Fruit fly (Drosophila melanogaster) whole organism, wandering third instar larva: ENCODE data around the gene Sbds.

Source experiments
- CG32264 ChIP-seq: fragments of 200-800 bp; sonication (Bioruptor generic); optimal IDR thresholded peaks from 2 replicates; lab custom pipeline; 2016; ENCODE audit warnings: missing biosample characterization, missing genetic modification characterization
- CG9705 ChIP-seq: fragments of 200-800 bp; sonication (Bioruptor generic); optimal IDR thresholded peaks from 2 replicates; lab custom pipeline; 2018; ENCODE audit warnings: missing biosample characterization, mild to moderate bottlenecking, missing genetic modification characterization
- CrebA ChIP-seq: fragments of 200-800 bp; sonication (Bioruptor generic); optimal IDR thresholded peaks from 2 replicates; lab custom pipeline; 2016; ENCODE audit warnings: missing biosample characterization, mild to moderate bottlenecking, missing genetic modification characterization, borderline replicate concordance
- Dfd ChIP-seq: fragments of >200 bp; optimal IDR thresholded peaks from 2 replicates; lab custom pipeline; 2017; ENCODE audit warnings: missing biosample characterization, missing genetic modification characterization
- Dif ChIP-seq: fragments of 200-275, 200-300 bp; sonication (Bioruptor generic); optimal IDR thresholded peaks from 2 replicates; lab custom pipeline; 2018; ENCODE audit warnings: missing biosample characterization, missing genetic modification characterization; ENCODE audit not compliant: partially characterized antibody
- HLH106 ChIP-seq: fragments of 200-800 bp; optimal IDR thresholded peaks from 3 replicates; lab custom pipeline; 2019; ENCODE audit warnings: missing biosample characterization, mild to moderate bottlenecking, missing genetic modification characterization, moderate library complexity
- Hnf4 ChIP-seq: fragments of 200-800 bp; sonication (Bioruptor generic); optimal IDR thresholded peaks from 2 replicates; lab custom pipeline; 2016; ENCODE audit warnings: missing biosample characterization, mild to moderate bottlenecking, missing genetic modification characterization
- Hr78 ChIP-seq: fragments of >200 bp; optimal IDR thresholded peaks from 2 replicates; lab custom pipeline; 2017; ENCODE audit warnings: missing biosample characterization, missing genetic modification characterization
- Hr83 ChIP-seq: fragments of 200-300 bp; sonication (Bioruptor generic); optimal IDR thresholded peaks from 2 replicates; lab custom pipeline; 2016; ENCODE audit warnings: missing biosample characterization, mild to moderate bottlenecking, missing genetic modification characterization, moderate library complexity; ENCODE audit not compliant: poor library complexity, severe bottlenecking
- Jra ChIP-seq: sonication (Bioruptor generic); optimal IDR thresholded peaks from 2 replicates; lab custom pipeline; 2016; ENCODE audit warnings: missing biosample characterization, missing genetic modification characterization
- Mio ChIP-seq: sonication (Bioruptor generic); optimal IDR thresholded peaks from 2 replicates; lab custom pipeline; 2016; ENCODE audit warnings: missing biosample characterization, missing genetic modification characterization
- OdsH ChIP-seq: fragments of 200-800 bp; sonication (Bioruptor generic); optimal IDR thresholded peaks from 2 replicates; lab custom pipeline; 2016; ENCODE audit warnings: missing biosample characterization, mild to moderate bottlenecking, missing genetic modification characterization
- Rel ChIP-seq, 2 experiments: fragments of 200-800 bp; sonication (Bioruptor generic) in 1 of 2; optimal IDR thresholded peaks; 2 replicates in 1 of 2; 3 replicates in 1 of 2; lab custom pipeline; 2016 to 2019; ENCODE audit warnings: mild to moderate bottlenecking in 2 of 2, missing biosample characterization in 2 of 2, missing genetic modification characterization in 2 of 2, moderate library complexity in 1 of 2
- Sp1 ChIP-seq: fragments of 200-800 bp; sonication (Bioruptor generic); optimal IDR thresholded peaks from 3 replicates; lab custom pipeline; 2019; ENCODE audit warnings: missing biosample characterization, mild to moderate bottlenecking, missing genetic modification characterization, moderate library complexity
- Vsx2 ChIP-seq: fragments of 200-300, 225-300 bp; sonication (Bioruptor generic); optimal IDR thresholded peaks from 2 replicates; lab custom pipeline; 2018; ENCODE audit warnings: missing biosample characterization, missing genetic modification characterization; ENCODE audit not compliant: partially characterized antibody
- br ChIP-seq: fragments of 200-800 bp; sonication (Bioruptor generic); optimal IDR thresholded peaks from 2 replicates; lab custom pipeline; 2016; ENCODE audit warnings: missing biosample characterization, missing genetic modification characterization
- brk ChIP-seq: fragments of 200-800 bp; sonication (Bioruptor generic); optimal IDR thresholded peaks from 2 replicates; lab custom pipeline; 2016; ENCODE audit warnings: missing biosample characterization, mild to moderate bottlenecking, missing genetic modification characterization
- dmrt93B ChIP-seq: fragments of 200-800 bp; sonication (Bioruptor generic); optimal IDR thresholded peaks from 2 replicates; lab custom pipeline; 2018; ENCODE audit warnings: missing biosample characterization, mild to moderate bottlenecking, missing genetic modification characterization
- dsf ChIP-seq: sonication (Bioruptor generic); optimal IDR thresholded peaks from 2 replicates; lab custom pipeline; 2016; ENCODE audit warnings: missing biosample characterization, missing genetic modification characterization, borderline replicate concordance
- ey ChIP-seq: fragments of 200-800 bp; sonication (Bioruptor generic); optimal IDR thresholded peaks from 2 replicates; lab custom pipeline; 2016; ENCODE audit warnings: missing biosample characterization, missing genetic modification characterization
- foxo ChIP-seq, 2 experiments: fragments of 200-800 bp; sonication (Bioruptor generic); optimal IDR thresholded peaks; 2 replicates in 1 of 2; 3 replicates in 1 of 2; lab custom pipeline; 2016 to 2017; ENCODE audit warnings: missing biosample characterization in 2 of 2, missing genetic modification characterization in 2 of 2
- fru ChIP-seq: fragments of 200-800 bp; sonication (Bioruptor generic); optimal IDR thresholded peaks from 3 replicates; lab custom pipeline; 2016; ENCODE audit warnings: missing biosample characterization, mild to moderate bottlenecking, missing genetic modification characterization
- h ChIP-seq: fragments of 200-800 bp; sonication (Bioruptor generic); optimal IDR thresholded peaks from 3 replicates; lab custom pipeline; 2016; ENCODE audit warnings: missing biosample characterization, mild to moderate bottlenecking, missing genetic modification characterization
- jim ChIP-seq: fragments of 175-275, 200-325 bp; sonication (Bioruptor generic); optimal IDR thresholded peaks from 2 replicates; lab custom pipeline; 2016; ENCODE audit warnings: missing biosample characterization, mild to moderate bottlenecking, missing genetic modification characterization
- lola ChIP-seq: fragments of >200 bp; optimal IDR thresholded peaks from 2 replicates; lab custom pipeline; 2017; ENCODE audit warnings: missing biosample characterization, missing genetic modification characterization
- pan ChIP-seq: fragments of >200 bp; optimal IDR thresholded peaks from 2 replicates; lab custom pipeline; 2017
- psq ChIP-seq: fragments of 200-800 bp; sonication (Bioruptor generic); optimal IDR thresholded peaks from 3 replicates; lab custom pipeline; 2017; ENCODE audit warnings: missing biosample characterization, mild to moderate bottlenecking, missing genetic modification characterization, moderate library complexity
- rgr ChIP-seq: fragments of 200-800 bp; sonication (Bioruptor generic); optimal IDR thresholded peaks from 3 replicates; lab custom pipeline; 2016; ENCODE audit warnings: missing biosample characterization, mild to moderate bottlenecking, missing genetic modification characterization
- sage ChIP-seq: fragments of 200-800 bp; sonication (Bioruptor generic); optimal IDR thresholded peaks from 2 replicates; lab custom pipeline; 2016; ENCODE audit warnings: missing biosample characterization, mild to moderate bottlenecking, missing genetic modification characterization
- sv ChIP-seq: fragments of 200-800 bp; sonication (Bioruptor generic); optimal IDR thresholded peaks from 3 replicates; lab custom pipeline; 2016; ENCODE audit warnings: missing biosample characterization, missing genetic modification characterization
- tai ChIP-seq: sonication (Bioruptor generic); optimal IDR thresholded peaks from 2 replicates; lab custom pipeline; 2016; ENCODE audit warnings: missing biosample characterization, missing genetic modification characterization
- usp ChIP-seq: fragments of >200 bp; optimal IDR thresholded peaks from 2 replicates; lab custom pipeline; 2017; ENCODE audit warnings: missing biosample characterization, missing genetic modification characterization
- woc ChIP-seq: sonication (Bioruptor generic); optimal IDR thresholded peaks from 2 replicates; lab custom pipeline; 2016; ENCODE audit warnings: missing biosample characterization, mild to moderate bottlenecking, missing genetic modification characterization

Sbds gene

dm6 chr3L:6704468-6705056 lies 48.2 kb upstream of the Sbds start, which contains the start of gene CG8519:
TSS of gene CG8519 (plus strand) at chr3L:6704860.
- TF ChIP-seq Rel (GFP tag; optimal IDR thresholded peaks at IDR 0.05; lab: Kevin White, UChicago) (no peak), Rel (tag; optimal IDR thresholded peaks at IDR 0.05; lab: Kevin White, UChicago) (no peak), Sp1 (GFP tag; lab: Kevin White, UChicago) (no peak), sage (no peak), OdsH (GFP tag; lab: Kevin White, UChicago) (no peak), tai (GFP tag; lab: Kevin White, UChicago) (no peak), Vsx2 (no peak), usp (GFP tag; lab: Kevin White, UChicago) (no peak), Hr78 (no peak), Hnf4 (GFP tag; lab: Kevin White, UChicago) (no peak), dsf (GFP tag; lab: Kevin White, UChicago) (no peak), foxo (GFP tag; optimal IDR thresholded peaks at IDR 0.05; lab: Kevin White, UChicago) (no peak), Dfd (GFP tag; lab: Kevin White, UChicago) (no peak), CG9705 (GFP tag; lab: Kevin White, UChicago) (no peak), rgr (no peak), jim (GFP tag; lab: Kevin White, UChicago) (no peak), psq (no peak), CrebA (no peak), Dif (GFP tag; lab: Kevin White, UChicago) (no peak)

- TF ChIP-seq pan (lab: Kevin White, UChicago) (no peak), lola (GFP tag; lab: Kevin White, UChicago) (no peak), woc (GFP tag; lab: Kevin White, UChicago) (no peak), Jra (no peak), OdsH (GFP tag; lab: Kevin White, UChicago) (no peak), foxo (GFP tag; optimal IDR thresholded peaks at IDR 0.05; lab: Kevin White, UChicago) (no peak)
These were observed 46.8 kb upstream of the Sbds start for dm6 chr3L:6705865-6706264.

- TF ChIP-seq Jra, result no peak
- TF ChIP-seq pan (lab: Kevin White, UChicago), result no peak
- no peak for TF ChIP-seq dmrt93B (GFP tag; lab: Kevin White, UChicago)
- peak; percentile 10 for TF ChIP-seq br (GFP tag; lab: Kevin White, UChicago)
- TF ChIP-seq, all 38 proteins: peak for 1
These were observed 45.8 kb upstream of the Sbds start for dm6 chr3L:6706723-6707591.

dm6 chr3L:6708995-6709606 lies 43.6 kb upstream of the Sbds start:
- TF ChIP-seq fru (GFP tag; lab: Kevin White, UChicago) (peak; percentile 72), ey (GFP tag; lab: Kevin White, UChicago) (peak; percentile 3), CG9705 (GFP tag; lab: Kevin White, UChicago) (peak; percentile 75), rgr (peak; percentile 87), dsf (GFP tag; lab: Kevin White, UChicago) (peak; percentile 17), Mio (GFP tag; lab: Kevin White, UChicago) (no peak), br (GFP tag; lab: Kevin White, UChicago) (peak; percentile 73), brk (GFP tag; lab: Kevin White, UChicago) (peak; percentile 34), h (GFP tag; lab: Kevin White, UChicago) (peak; percentile 62), sv (GFP tag; lab: Kevin White, UChicago) (peak; percentile 29), foxo (GFP tag; optimal IDR thresholded peaks at IDR 0.05; lab: Kevin White, UChicago) (peak in 1 of 2 experiments; percentile 84), Hr83 (GFP tag; lab: Kevin White, UChicago) (peak; percentile 90), tai (GFP tag; lab: Kevin White, UChicago) (peak; percentile 36), Hnf4 (GFP tag; lab: Kevin White, UChicago) (peak; percentile 46), Dif (GFP tag; lab: Kevin White, UChicago) (peak; percentile 3), dmrt93B (GFP tag; lab: Kevin White, UChicago) (peak; percentile 77), HLH106 (tag; lab: Kevin White, UChicago) (peak; percentile 58), Sp1 (GFP tag; lab: Kevin White, UChicago) (peak; percentile 77), OdsH (GFP tag; lab: Kevin White, UChicago) (peak; percentile 46), sage (no peak), jim (GFP tag; lab: Kevin White, UChicago) (no peak), CG32264 (no peak), psq (peak; percentile 22), Hr78 (no peak)
